Worm (Caenorhabditis elegans): Measurements from ENCODE around the gene srg-30.

The srg-30 gene

DNA sequence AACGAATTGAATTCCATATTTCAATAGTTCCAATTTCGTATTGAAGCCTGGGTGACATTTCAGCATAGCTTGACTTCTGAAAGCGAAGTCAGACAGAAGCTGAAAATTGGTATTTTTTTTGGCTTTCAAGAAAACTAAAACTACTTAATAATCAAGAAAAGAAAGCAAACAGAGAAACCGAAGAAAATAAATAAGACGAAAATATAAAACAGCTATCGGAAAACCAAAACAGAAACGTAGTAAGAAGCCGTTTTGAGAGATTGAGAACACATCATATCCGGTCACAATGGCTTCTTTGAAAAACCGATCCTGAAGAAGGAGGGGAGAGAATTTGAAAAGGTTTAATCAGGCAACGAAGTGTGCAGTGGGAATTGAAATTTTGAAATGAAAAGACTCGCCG lies at the start of gene srg-30:
TSS of gene srg-30 (minus strand) at position 101 of the 400 bp plus-strand sequence.
- TF ChIP-seq aly-1 (tag; optimal IDR thresholded peaks at IDR 0.05) (no peak), ama-1 (optimal IDR thresholded peaks at IDR 0.05) (no peak), scrt-1 (GFP tag; IDR thresholded peaks at IDR 0.05) (no peak), pes-1 (GFP tag; IDR thresholded peaks at IDR 0.05) (no peak), tbx-11 (GFP tag; IDR thresholded peaks at IDR 0.05) (no peak), hnd-1 (tag; optimal IDR thresholded peaks at IDR 0.05) (no peak), flt-1 (GFP tag; IDR thresholded peaks at IDR 0.05) (no peak), sea-1 (GFP tag; conservative IDR thresholded peaks at IDR 0.05) (no peak), tra-4 (tag; optimal IDR thresholded peaks at IDR 0.05) (no peak), ceh-36 (tag; optimal IDR thresholded peaks at IDR 0.05) (no peak), B0310.2 (tag; optimal IDR thresholded peaks at IDR 0.05) (no peak)

DNA sequence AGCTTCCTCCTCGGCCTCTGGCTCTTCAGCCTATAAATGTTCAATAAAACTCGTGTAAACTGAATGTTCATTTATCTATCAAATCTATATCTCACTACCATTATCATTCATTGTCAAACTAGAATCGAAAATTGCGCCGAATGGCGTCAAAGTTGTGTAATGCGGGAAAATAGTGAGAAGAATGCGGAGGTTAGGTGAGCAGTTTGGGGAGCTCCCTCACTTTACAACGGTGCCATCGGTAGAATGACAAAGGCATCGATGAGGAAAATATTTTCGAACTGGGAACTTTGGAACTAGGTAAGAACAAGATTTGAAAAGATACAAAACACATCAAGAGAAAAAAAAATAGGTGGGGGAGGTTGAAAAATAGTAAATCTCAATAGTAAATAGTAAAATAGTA lies 49.4 kb upstream of the srg-30 start:
- TF ChIP-seq ama-1 (optimal IDR thresholded peaks at IDR 0.05), result no peak
- TF ChIP-seq tbx-11 (GFP tag; IDR thresholded peaks at IDR 0.05), result no peak
- no peak for TF ChIP-seq F13C5.2 (tag; optimal IDR thresholded peaks at IDR 0.05)
- no peak for TF ChIP-seq ceh-13 (GFP tag; optimal IDR thresholded peaks at IDR 0.05)
- TF ChIP-seq B0310.2 (tag; optimal IDR thresholded peaks at IDR 0.05), result no peak
- TF ChIP-seq hmg-4 (GFP tag; optimal IDR thresholded peaks at IDR 0.05), result no peak
- no peak for TF ChIP-seq tbx-37 (GFP tag; conservative IDR thresholded peaks at IDR 0.05)
- no peak for TF ChIP-seq ceh-36 (tag; optimal IDR thresholded peaks at IDR 0.05)
- TF ChIP-seq tra-4 (tag; optimal IDR thresholded peaks at IDR 0.05), result no peak
- TF ChIP-seq flt-1 (GFP tag; IDR thresholded peaks at IDR 0.05), result no peak
- TF ChIP-seq sea-1 (GFP tag; conservative IDR thresholded peaks at IDR 0.05), result no peak
- no peak for TF ChIP-seq scrt-1 (GFP tag; IDR thresholded peaks at IDR 0.05)
- TF ChIP-seq ets-7 (tag; optimal IDR thresholded peaks at IDR 0.05), result no peak
- no peak for TF ChIP-seq hmbx-1 (tag; optimal IDR thresholded peaks at IDR 0.05)
- TF ChIP-seq hnd-1 (tag; optimal IDR thresholded peaks at IDR 0.05), result no peak
- no peak for TF ChIP-seq aly-1 (tag; optimal IDR thresholded peaks at IDR 0.05)
- no peak for TF ChIP-seq pes-1 (GFP tag; IDR thresholded peaks at IDR 0.05)

DNA sequence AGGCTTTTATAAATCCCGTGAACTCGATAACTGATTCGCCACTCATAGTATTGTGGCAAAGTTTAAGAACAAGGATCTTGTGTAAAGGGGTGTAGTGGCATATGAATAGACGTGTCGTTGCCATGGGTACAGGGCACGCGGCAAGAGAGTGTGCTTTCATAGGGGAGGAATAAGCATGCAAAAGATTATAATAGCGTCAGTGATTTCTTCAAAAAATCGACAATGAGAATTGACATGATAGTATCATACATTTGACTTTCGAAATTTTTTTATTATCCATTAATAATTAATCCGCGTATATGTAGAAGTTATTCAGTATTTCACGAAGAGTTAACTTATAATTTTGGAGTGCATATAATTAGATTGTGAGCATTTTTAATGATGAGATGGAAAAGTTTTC lies 46.8 kb upstream of the srg-30 start, which contains the start of gene bbs-8:
TSS of gene bbs-8 (minus strand) at position 101 of the 400 bp plus-strand sequence.
- TF ChIP-seq hmbx-1 (tag; optimal IDR thresholded peaks at IDR 0.05) (no peak), ceh-13 (GFP tag; optimal IDR thresholded peaks at IDR 0.05) (no peak), pes-1 (GFP tag; IDR thresholded peaks at IDR 0.05) (no peak), ama-1 (optimal IDR thresholded peaks at IDR 0.05) (no peak), tbx-11 (GFP tag; IDR thresholded peaks at IDR 0.05) (no peak), aly-1 (tag; optimal IDR thresholded peaks at IDR 0.05) (no peak), scrt-1 (GFP tag; IDR thresholded peaks at IDR 0.05) (no peak), tbx-37 (GFP tag; conservative IDR thresholded peaks at IDR 0.05) (no peak), sea-1 (GFP tag; conservative IDR thresholded peaks at IDR 0.05) (no peak), hmg-4 (GFP tag; optimal IDR thresholded peaks at IDR 0.05) (no peak), hnd-1 (tag; optimal IDR thresholded peaks at IDR 0.05) (no peak), tra-4 (tag; optimal IDR thresholded peaks at IDR 0.05) (no peak), ceh-36 (tag; optimal IDR thresholded peaks at IDR 0.05) (no peak), flt-1 (GFP tag; IDR thresholded peaks at IDR 0.05) (no peak)

DNA sequence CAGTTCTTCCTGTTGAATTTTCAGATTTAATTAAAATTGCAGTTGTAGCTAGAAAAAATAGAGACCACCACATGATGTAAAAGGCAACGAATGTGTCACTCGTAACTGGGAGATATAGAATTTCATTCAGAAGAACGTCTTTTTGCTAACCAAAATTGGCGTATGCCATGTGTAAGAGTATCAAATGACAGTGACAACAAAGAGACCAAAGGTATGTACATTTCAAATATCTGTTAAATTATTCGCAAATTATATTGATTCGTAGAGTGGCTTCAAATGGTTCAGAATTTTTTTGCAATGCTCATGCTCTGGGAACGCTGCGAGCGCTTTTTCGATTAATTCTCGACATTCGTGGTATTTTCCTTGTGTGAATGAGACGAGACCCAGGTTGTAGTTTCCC lies 44.2 kb upstream of the srg-30 start, which contains the start of gene T25F10.4:
TSS of gene T25F10.4 (minus strand) at position 101 of the 400 bp plus-strand sequence.
- TF ChIP-seq hmg-4 (GFP tag; optimal IDR thresholded peaks at IDR 0.05) (no peak), tra-4 (tag; optimal IDR thresholded peaks at IDR 0.05) (no peak), ceh-13 (GFP tag; optimal IDR thresholded peaks at IDR 0.05) (no peak), ets-7 (tag; optimal IDR thresholded peaks at IDR 0.05) (no peak), hmbx-1 (tag; optimal IDR thresholded peaks at IDR 0.05) (no peak), ceh-36 (tag; optimal IDR thresholded peaks at IDR 0.05) (no peak), tbx-37 (GFP tag; conservative IDR thresholded peaks at IDR 0.05) (no peak), scrt-1 (GFP tag; IDR thresholded peaks at IDR 0.05) (no peak), flt-1 (GFP tag; IDR thresholded peaks at IDR 0.05) (no peak), hnd-1 (tag; optimal IDR thresholded peaks at IDR 0.05) (no peak), sea-1 (GFP tag; conservative IDR thresholded peaks at IDR 0.05) (no peak), F13C5.2 (tag; optimal IDR thresholded peaks at IDR 0.05) (no peak), pes-1 (GFP tag; IDR thresholded peaks at IDR 0.05) (no peak), aly-1 (tag; optimal IDR thresholded peaks at IDR 0.05) (no peak)

DNA sequence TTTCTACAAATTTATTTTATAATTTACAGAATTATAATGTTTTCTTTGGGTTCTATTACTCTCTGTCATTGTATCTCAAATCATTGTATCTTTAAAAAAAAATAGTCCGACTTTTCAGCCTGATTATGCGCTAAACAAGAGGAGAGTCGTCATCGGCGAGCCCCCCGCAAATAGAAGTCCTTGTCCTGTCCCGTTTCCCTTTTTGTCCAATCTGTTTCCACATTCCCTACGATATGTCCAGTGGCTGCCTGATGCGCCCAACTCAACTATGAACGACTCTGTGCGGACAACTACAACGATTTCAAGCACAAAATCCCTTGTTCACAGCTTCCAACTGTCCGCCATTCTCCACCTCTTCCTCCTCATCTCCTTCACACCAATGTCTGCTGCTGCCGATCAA lies 39.9 kb upstream of the srg-30 start, which contains the start of gene dbl-1:
TSS of gene dbl-1 (plus strand) at position 119 of the 400 bp plus-strand sequence.
- TF ChIP-seq tbx-37 (GFP tag; conservative IDR thresholded peaks at IDR 0.05) (no peak), ceh-36 (tag; optimal IDR thresholded peaks at IDR 0.05) (no peak), tbx-11 (GFP tag; IDR thresholded peaks at IDR 0.05) (no peak), hmg-4 (GFP tag; optimal IDR thresholded peaks at IDR 0.05) (no peak), B0310.2 (tag; optimal IDR thresholded peaks at IDR 0.05) (no peak), flt-1 (GFP tag; IDR thresholded peaks at IDR 0.05) (no peak), pes-1 (GFP tag; IDR thresholded peaks at IDR 0.05) (no peak), scrt-1 (GFP tag; IDR thresholded peaks at IDR 0.05) (no peak), ets-7 (tag; optimal IDR thresholded peaks at IDR 0.05) (no peak), aly-1 (tag; optimal IDR thresholded peaks at IDR 0.05) (no peak), hnd-1 (tag; optimal IDR thresholded peaks at IDR 0.05) (no peak), hmbx-1 (tag; optimal IDR thresholded peaks at IDR 0.05) (no peak), F13C5.2 (tag; optimal IDR thresholded peaks at IDR 0.05) (no peak)

DNA sequence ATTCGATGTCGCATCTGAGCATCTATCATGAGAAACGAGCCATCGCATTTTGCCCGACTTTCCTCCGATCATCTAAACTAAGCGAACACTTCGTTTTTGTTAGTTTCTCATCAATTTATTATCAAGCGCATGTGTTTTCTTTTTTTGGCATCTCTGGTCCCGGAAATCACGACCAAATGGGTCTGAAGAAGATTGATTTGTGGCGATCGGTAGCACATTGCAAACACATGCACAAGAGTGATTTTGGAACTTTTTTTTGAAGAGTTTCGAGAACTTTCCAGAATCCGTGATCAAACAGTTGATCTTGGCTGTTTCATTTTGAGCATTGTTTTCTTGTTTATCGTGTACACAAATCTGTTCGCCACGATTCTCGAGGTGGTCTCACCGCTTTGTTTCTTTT lies 35.1 kb upstream of the srg-30 start:
- no peak for TF ChIP-seq aly-1 (tag; optimal IDR thresholded peaks at IDR 0.05)
- no peak for TF ChIP-seq hmbx-1 (tag; optimal IDR thresholded peaks at IDR 0.05)
- TF ChIP-seq hmg-4 (GFP tag; optimal IDR thresholded peaks at IDR 0.05), result no peak
- no peak for TF ChIP-seq scrt-1 (GFP tag; IDR thresholded peaks at IDR 0.05)
- TF ChIP-seq hnd-1 (tag; optimal IDR thresholded peaks at IDR 0.05), result no peak
- no peak for TF ChIP-seq ceh-36 (tag; optimal IDR thresholded peaks at IDR 0.05)
- no peak for TF ChIP-seq B0310.2 (tag; optimal IDR thresholded peaks at IDR 0.05)
- TF ChIP-seq ama-1 (optimal IDR thresholded peaks at IDR 0.05), result no peak
- TF ChIP-seq F13C5.2 (tag; optimal IDR thresholded peaks at IDR 0.05), result no peak
- no peak for TF ChIP-seq ets-7 (tag; optimal IDR thresholded peaks at IDR 0.05)
- no peak for TF ChIP-seq sea-1 (GFP tag; conservative IDR thresholded peaks at IDR 0.05)
- TF ChIP-seq pes-1 (GFP tag; IDR thresholded peaks at IDR 0.05), result no peak
- no peak for TF ChIP-seq ceh-13 (GFP tag; optimal IDR thresholded peaks at IDR 0.05)
- no peak for TF ChIP-seq tbx-37 (GFP tag; conservative IDR thresholded peaks at IDR 0.05)
- TF ChIP-seq tra-4 (tag; optimal IDR thresholded peaks at IDR 0.05), result no peak
- TF ChIP-seq flt-1 (GFP tag; IDR thresholded peaks at IDR 0.05), result no peak

Measured in whole organism, early embryonic.